Fruit fly (Drosophila melanogaster) S2 (cell line): ENCODE measurements around the gene CG14260.
A peak's percentile ranks its signal among the peaks of the same experiment; 100 is the strongest.

Source experiments
- CG8478 ChIP-seq: fragments of >200 bp; optimal IDR thresholded peaks from 2 replicates; lab custom pipeline; 2018
- CTCF ChIP-seq, 2 experiments: fragments of >200 bp; optimal IDR thresholded peaks; 2 replicates each; lab custom pipeline; 2018

Gene CG14260

dm6 chr3R:27273118-27274062 lies 8.1 kb downstream of the CG14260 start, which contains the start of gene CG5934:
CG5934 (plus strand) TSS chr3R:27273705.
- TF ChIP-seq CG8478 (no peak), CTCF (optimal IDR thresholded peaks at IDR 0.05; lab: Kevin White, UChicago) (peak in 1 of 2 experiments; percentile 3)

DNA sequence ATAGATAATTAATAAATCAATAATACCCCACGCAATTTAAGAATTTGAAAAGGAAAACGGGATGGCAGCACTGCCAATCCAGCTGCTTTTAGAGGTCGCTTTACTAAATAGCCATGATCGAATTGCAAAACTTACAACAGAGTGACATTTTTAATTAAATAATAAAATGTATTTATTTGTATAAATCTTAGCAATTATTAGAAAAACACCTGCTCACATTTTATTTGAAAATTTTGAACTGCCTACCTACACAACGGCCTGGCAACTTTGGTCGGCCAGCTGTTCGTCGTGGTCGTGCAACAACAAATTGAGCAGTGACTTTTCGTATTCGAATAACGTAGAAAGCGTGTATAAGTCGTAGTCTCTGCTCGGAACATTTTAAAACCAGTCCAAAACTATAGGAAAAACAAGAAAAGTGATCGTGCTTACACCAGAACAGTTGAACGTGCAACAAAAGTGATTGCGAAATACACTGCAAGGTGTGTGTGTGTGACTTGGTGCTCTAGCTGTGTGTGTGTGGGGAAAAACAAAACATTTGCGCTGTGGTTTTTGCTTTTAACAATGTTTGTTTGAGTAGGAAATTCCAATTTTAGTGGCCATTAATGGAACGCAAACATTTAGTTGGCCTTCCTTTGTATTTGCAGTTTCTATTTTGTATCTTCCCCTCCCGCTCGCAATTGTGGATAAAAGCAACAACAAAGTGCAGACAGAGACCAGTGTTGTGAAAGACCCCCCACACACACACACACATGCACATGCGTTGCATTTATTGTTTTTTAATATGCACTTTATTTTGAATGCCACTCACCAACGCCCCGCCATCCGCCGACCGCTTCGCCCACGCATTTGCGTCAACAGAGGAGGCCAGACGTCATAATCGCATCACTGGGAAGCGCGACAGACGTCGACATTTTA lies 9.5 kb downstream of the CG14260 start, which contains the start of gene CG5938:
TSS of gene CG5938 (plus strand) at position 262 of the 915 bp plus-strand sequence.
- no peak for TF ChIP-seq CTCF (optimal IDR thresholded peaks at IDR 0.05; lab: Kevin White, UChicago)
- no peak for TF ChIP-seq CG8478

- no peak for TF ChIP-seq CTCF (optimal IDR thresholded peaks at IDR 0.05; lab: Kevin White, UChicago)
Measured at dm6 chr3R:27279478-27279877, 14.2 kb downstream of the CG14260 start.

DNA sequence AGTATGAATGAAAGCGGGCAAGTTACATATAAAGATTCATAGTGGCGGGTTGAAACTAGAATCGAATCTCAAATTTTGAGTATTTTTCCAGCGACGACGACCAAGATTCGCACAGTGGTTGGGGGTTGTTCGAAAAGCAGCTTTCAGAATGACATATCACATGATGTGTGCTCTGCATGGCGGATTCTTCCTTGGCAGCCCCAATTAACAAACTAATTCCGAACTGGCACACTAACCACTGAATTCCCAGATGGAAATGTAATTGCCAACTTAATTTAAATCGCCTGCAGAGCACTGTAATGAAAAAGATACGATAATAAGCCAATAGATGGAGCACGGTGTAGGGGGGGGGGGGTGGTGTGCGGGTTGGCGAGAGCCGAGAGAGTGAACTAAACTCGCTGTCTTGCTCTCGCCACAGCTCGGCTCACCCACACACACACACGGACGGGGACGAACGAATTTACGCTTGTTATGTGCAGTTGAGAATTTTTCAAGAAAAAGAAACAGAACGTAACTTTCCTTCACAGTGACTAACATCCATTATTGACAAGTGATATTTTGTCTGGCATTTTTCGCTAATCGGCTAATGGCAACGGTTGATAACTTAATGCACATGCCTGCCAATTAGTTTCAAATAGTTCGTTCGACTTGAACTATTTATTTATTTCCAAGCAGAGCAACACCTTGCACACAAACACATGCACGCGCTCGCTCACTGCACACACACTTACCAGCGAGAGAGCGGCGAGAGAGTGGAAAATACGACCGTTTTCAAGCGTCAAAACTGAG lies 16.0 kb downstream of the CG14260 start:
- TF ChIP-seq CTCF (optimal IDR thresholded peaks at IDR 0.05; lab: Kevin White, UChicago) (peak; percentile 3 to 15), CG8478 (no peak)

dm6 chr3R:27281811-27282131 lies 16.5 kb downstream of the CG14260 start:
- TF ChIP-seq CG8478 = no peak
- TF ChIP-seq CTCF (optimal IDR thresholded peaks at IDR 0.05; lab: Kevin White, UChicago) = peak in 1 of 2 experiments; percentile 16

- TF ChIP-seq CG8478 (no peak), CTCF (optimal IDR thresholded peaks at IDR 0.05; lab: Kevin White, UChicago) (no peak)
Measured at dm6 chr3R:27282286-27282685, 17.0 kb downstream of the CG14260 start, which contains the start of gene mrt. mrt (minus strand) TSS chr3R:27282661.

DNA sequence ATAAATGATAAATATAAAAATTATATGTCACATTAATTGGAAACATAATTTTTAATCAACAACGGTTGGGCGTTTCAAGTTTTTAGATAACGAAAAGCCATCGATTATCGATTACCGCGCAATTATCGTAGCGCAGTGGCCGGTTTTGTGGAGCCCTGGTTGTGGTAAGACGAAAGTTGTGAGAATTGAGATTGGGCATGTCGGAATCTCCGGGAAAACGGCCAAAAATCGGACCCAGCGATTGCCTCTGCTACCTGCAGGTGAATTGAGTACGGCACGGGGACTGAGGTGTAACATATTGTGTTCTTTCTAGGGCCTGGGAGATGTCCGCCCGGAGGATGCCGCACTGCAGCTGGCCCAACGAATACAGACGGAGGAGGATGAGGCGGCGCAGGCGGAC lies 18.4 kb downstream of the CG14260 start, which contains the start of gene CG3368:
TSS of gene CG3368 (plus strand) at position 136 of the 400 bp plus-strand sequence.
- TF ChIP-seq CG8478 = no peak

- peak in 1 of 2 experiments; percentile 7 for TF ChIP-seq CTCF (optimal IDR thresholded peaks at IDR 0.05; lab: Kevin White, UChicago)
- TF ChIP-seq CG8478 = no peak
Measured at dm6 chr3R:27288202-27289135, 23.2 kb downstream of the CG14260 start, which contains the start of the genes bigmax and Hmu. bigmax (minus strand) TSS chr3R:27288526. Hmu (plus strand) TSS chr3R:27288769.

dm6 chr3R:27289638-27290037 lies 24.4 kb downstream of the CG14260 start:
- TF ChIP-seq CG8478 (no peak), CTCF (optimal IDR thresholded peaks at IDR 0.05; lab: Kevin White, UChicago) (no peak)

DNA sequence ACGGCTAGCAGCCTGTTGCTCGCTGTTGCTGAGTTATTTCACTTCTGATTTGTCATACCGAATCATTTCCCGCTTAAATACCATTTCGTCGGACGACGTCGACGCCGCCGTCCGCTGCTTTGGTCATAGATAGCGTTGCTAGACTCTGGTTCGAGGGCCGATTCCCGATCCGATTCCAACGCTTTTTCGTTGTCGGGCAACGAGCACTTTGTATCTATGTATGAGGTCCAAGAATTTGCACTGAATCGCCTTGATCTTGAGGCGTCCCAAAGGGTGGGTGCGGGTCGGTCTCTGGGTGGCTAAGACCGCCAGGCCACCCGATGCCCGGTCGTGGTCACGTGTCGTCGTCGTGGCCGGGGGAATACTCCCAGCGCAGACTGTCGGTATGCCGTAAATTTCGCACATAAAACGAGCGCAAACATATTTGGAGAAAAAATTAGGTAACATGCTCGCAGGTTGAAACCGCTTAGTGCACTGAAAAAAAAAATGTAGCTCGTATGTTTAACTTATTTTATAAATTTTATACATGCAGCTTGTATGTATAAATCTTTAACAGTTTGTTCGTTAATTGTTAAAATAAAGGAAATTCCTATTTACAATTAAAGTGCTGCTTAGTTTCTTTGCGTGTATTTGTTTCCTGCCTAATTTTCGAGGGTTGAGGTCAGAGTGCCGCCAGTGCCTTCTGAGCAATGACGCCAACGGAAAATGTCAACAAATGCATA lies 27.1 kb downstream of the CG14260 start, which contains the start of gene CG3348:
TSS of gene CG3348 (minus strand) at position 51 of the 722 bp plus-strand sequence.
- TF ChIP-seq CTCF (optimal IDR thresholded peaks at IDR 0.05; lab: Kevin White, UChicago) = no peak
- TF ChIP-seq CG8478 = no peak

DNA sequence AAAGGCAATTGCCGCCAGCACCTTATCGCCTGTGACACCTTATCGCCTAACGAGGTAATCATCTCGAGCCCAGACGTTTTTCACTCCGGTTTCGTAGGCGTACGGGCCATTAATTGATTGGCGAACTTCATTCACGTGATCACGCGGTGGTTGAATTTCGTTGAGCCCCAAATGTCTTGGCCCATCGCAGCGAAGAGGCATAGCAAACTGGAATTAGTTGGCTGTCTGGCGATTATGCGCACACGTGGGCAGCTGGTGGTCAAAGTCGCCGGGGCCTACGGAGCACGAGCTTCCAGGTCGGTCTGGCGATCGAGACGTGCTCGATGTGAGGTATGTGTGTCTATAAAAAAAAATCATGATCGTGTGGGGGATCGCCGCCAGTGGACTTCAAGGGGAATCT lies 27.8 kb downstream of the CG14260 start:
- TF ChIP-seq CG8478 = no peak
- no peak for TF ChIP-seq CTCF (optimal IDR thresholded peaks at IDR 0.05; lab: Kevin White, UChicago)

DNA sequence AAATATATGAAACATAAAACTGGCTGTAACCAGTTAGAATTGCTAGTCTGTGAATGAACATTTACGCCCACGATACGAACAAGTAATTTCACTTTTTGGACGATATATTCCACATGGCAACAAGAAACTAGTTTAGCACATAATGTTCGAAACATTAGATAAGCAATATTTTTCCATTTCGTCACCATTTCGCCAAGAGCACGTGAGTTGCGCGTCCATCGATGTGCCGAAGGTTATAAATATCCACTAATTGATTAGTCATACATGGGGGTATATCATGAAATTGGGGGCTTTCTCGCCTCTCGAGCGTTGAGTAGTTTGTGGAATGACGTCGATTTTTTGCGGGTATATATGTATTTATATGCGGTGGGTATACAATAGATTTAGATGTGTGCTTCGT lies 28.9 kb downstream of the CG14260 start:
- TF ChIP-seq CG8478 = no peak
- no peak for TF ChIP-seq CTCF (optimal IDR thresholded peaks at IDR 0.05; lab: Kevin White, UChicago)
